Fruit fly (Drosophila melanogaster) whole organism, pupa: ENCODE data around the gene Ppt1.

Source experiments
- CG15710 ChIP-seq: fragments of 200-800 bp; sonication (Bioruptor generic); optimal IDR thresholded peaks from 2 replicates; lab custom pipeline; 2018; ENCODE audit warnings: missing biosample characterization, mild to moderate bottlenecking, missing genetic modification characterization, moderate library complexity
- CG17806 ChIP-seq: fragments of 200-800 bp; sonication (Bioruptor generic); optimal IDR thresholded peaks from 2 replicates; lab custom pipeline; 2018; ENCODE audit warnings: missing biosample characterization, mild to moderate bottlenecking, missing genetic modification characterization, moderate library complexity
- CG4496 ChIP-seq: fragments of 200-800 bp; sonication (Bioruptor generic); IDR thresholded peaks from 3 replicates; pipeline ENCODE4 v1.3.6; 2022; ENCODE audit warnings: missing biosample characterization, missing genetic modification characterization
- D1 ChIP-seq: fragments of 200-800 bp; sonication (Bioruptor generic); optimal IDR thresholded peaks from 2 replicates; lab custom pipeline; 2018; ENCODE audit warnings: missing biosample characterization, mild to moderate bottlenecking, missing genetic modification characterization, moderate library complexity
- EcR ChIP-seq: fragments of 200-800 bp; sonication (Bioruptor generic); optimal IDR thresholded peaks from 3 replicates; lab custom pipeline; 2019; ENCODE audit warnings: missing biosample characterization, missing genetic modification characterization, mild to moderate bottlenecking, moderate library complexity, missing genetic modification reagents
- Pif1A ChIP-seq: fragments of 200-800 bp; sonication (Bioruptor generic); optimal IDR thresholded peaks from 3 replicates; lab custom pipeline; 2016; ENCODE audit warnings: missing biosample characterization, missing genetic modification characterization
- Snoo ChIP-seq: fragments of 200-800 bp; sonication (Bioruptor generic); optimal IDR thresholded peaks from 3 replicates; lab custom pipeline; 2017; ENCODE audit warnings: missing biosample characterization, mild to moderate bottlenecking, missing genetic modification characterization, inconsistent platforms
- gl ChIP-seq: fragments of 200-800 bp; sonication (Bioruptor generic); optimal IDR thresholded peaks from 2 replicates; lab custom pipeline; 2018; ENCODE audit warnings: missing biosample characterization, mild to moderate bottlenecking, missing genetic modification characterization

- TF ChIP-seq gl (tag; lab: Kevin White, UChicago) (peak; percentile 24), EcR (GFP tag; lab: Kevin White, UChicago) (no peak), CG4496 (GFP tag; lab: Robert Waterston, UW) (peak; percentile 66), Snoo (tag; lab: Kevin White, UChicago) (peak; percentile 32), CG15710 (peak; percentile 69), D1 (tag; lab: Kevin White, UChicago) (no peak), CG17806 (tag; lab: Kevin White, UChicago) (peak; percentile 63), Pif1A (peak; percentile 60)
Observed at dm6 chrX:8730306-8730705, 40.3 kb upstream of the Ppt1 start.
